Worm (Caenorhabditis elegans): ENCODE measurements around the gene sre-44.
"Not testable (repeated sequence)": the region's sequence is repeated elsewhere in the genome, so short reads cannot be mapped to it uniquely, and the experiment has no call there.

DNA sequence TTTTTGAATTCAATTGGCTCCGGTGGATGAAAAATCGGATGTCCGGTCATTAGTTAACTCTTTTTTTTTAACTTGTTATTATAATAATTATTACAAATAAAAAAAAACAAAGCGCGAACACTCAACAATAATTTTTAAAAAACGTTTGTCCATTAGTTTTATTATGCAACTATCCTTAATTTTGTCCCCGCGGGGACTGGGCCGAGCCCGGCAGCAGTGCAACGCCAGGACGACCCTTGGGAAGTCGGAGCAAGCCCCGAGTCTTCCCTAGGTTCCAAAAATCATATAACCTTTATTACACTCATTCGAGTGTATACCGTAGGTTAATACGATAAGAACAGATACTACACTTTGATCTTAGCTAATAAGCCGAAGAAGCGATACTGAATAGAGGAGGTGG is 613 bp upstream of the sre-44 start:
- not testable (repeated sequence) for TF ChIP-seq lag-1 (GFP tag; IDR thresholded peaks at IDR 0.05); ztf-22 (GFP tag; optimal IDR thresholded peaks at IDR 0.05); lin-35 (GFP tag; optimal IDR thresholded peaks at IDR 0.05); pha-4 (tag; optimal IDR thresholded peaks at IDR 0.05); nhr-27 (tag; optimal IDR thresholded peaks at IDR 0.05); snpc-4 (GFP tag; optimal IDR thresholded peaks at IDR 0.05); snpc-4 (tag; optimal IDR thresholded peaks at IDR 0.05); hmg-1.2 (GFP tag; IDR thresholded peaks at IDR 0.05); ceh-40 (GFP tag; IDR thresholded peaks at IDR 0.05); let-607 (tag; optimal IDR thresholded peaks at IDR 0.05); C06A6.2 (GFP tag; conservative IDR thresholded peaks at IDR 0.05); him-1 (tag; optimal IDR thresholded peaks at IDR 0.05); nhr-80 (tag; optimal IDR thresholded peaks at IDR 0.05)

Measured in whole organism, young adult.